Worm (Caenorhabditis elegans) whole organism, early embryonic: ENCODE results near the gene ZK856.7.

Source experiments
- B0310.2 ChIP-seq: sonication (generic microtip); optimal IDR thresholded peaks from 2 replicates; lab custom pipeline; 2016; ENCODE audit warnings: mild to moderate bottlenecking, missing genetic modification characterization, missing compliant biosample characterization
- F13C5.2 ChIP-seq: sonication (generic microtip); optimal IDR thresholded peaks from 2 replicates; lab custom pipeline; 2017; ENCODE audit warnings: mild to moderate bottlenecking, missing genetic modification characterization, inconsistent platforms, missing compliant biosample characterization
- aly-1 ChIP-seq: sonication (generic microtip); optimal IDR thresholded peaks from 2 replicates; lab custom pipeline; 2016; ENCODE audit warnings: missing genetic modification characterization, missing compliant biosample characterization
- ama-1 ChIP-seq: fragments of 150-350 bp; optimal IDR thresholded peaks from 2 replicates; lab custom pipeline; 2014
- ceh-13 ChIP-seq: fragments of 200-800 bp; sonication (Bioruptor generic); optimal IDR thresholded peaks from 2 replicates; lab custom pipeline; 2018; ENCODE audit warnings: mild to moderate bottlenecking, missing genetic modification characterization, missing compliant biosample characterization
- ceh-36 ChIP-seq: sonication (generic microtip); optimal IDR thresholded peaks from 2 replicates; lab custom pipeline; 2016; ENCODE audit warnings: missing genetic modification characterization, inconsistent platforms, missing compliant biosample characterization
- ets-7 ChIP-seq: sonication (generic microtip); optimal IDR thresholded peaks from 2 replicates; lab custom pipeline; 2016; ENCODE audit warnings: missing genotype, missing genetic modification characterization, missing compliant biosample characterization
- flt-1 ChIP-seq: fragments of 200-800 bp; sonication (Bioruptor generic); IDR thresholded peaks from 2 replicates; pipeline ENCODE4 v1.3.6; 2022; ENCODE audit warnings: missing genetic modification characterization, missing compliant biosample characterization
- hmbx-1 ChIP-seq: sonication (generic microtip); optimal IDR thresholded peaks from 2 replicates; lab custom pipeline; 2016; ENCODE audit warnings: mild to moderate bottlenecking, missing genetic modification characterization, missing compliant biosample characterization
- hmg-4 ChIP-seq: fragments of 200-800 bp; sonication (Bioruptor generic); optimal IDR thresholded peaks from 2 replicates; lab custom pipeline; 2018; ENCODE audit warnings: mild to moderate bottlenecking, missing genetic modification characterization, missing compliant biosample characterization
- hnd-1 ChIP-seq: sonication (generic microtip); optimal IDR thresholded peaks from 2 replicates; lab custom pipeline; 2016; ENCODE audit warnings: missing genetic modification characterization, missing compliant biosample characterization
- pes-1 ChIP-seq: fragments of 200-800 bp; sonication (Bioruptor generic); IDR thresholded peaks from 2 replicates; pipeline ENCODE4 v1.3.6; 2022; ENCODE audit warnings: missing genetic modification reagents, missing genetic modification characterization, missing compliant biosample characterization
- scrt-1 ChIP-seq: fragments of 200-800 bp; sonication (Bioruptor generic); IDR thresholded peaks from 2 replicates; pipeline ENCODE4 v1.3.6; 2022; ENCODE audit warnings: missing genetic modification characterization, missing compliant biosample characterization
- sea-1 ChIP-seq: fragments of 200-800 bp; sonication (Bioruptor generic); conservative IDR thresholded peaks from 2 replicates; pipeline ENCODE4 v1.3.6; 2022; ENCODE audit warnings: missing genetic modification characterization, missing compliant biosample characterization
- tbx-11 ChIP-seq: fragments of 200-800 bp; sonication (Bioruptor generic); IDR thresholded peaks from 2 replicates; pipeline ENCODE4 v1.3.6; 2022; ENCODE audit warnings: missing genetic modification characterization, missing compliant biosample characterization
- tbx-37 ChIP-seq: fragments of 200-800 bp; sonication (Bioruptor generic); conservative IDR thresholded peaks from 2 replicates; pipeline ENCODE4 v1.3.6; 2022; ENCODE audit warnings: missing genetic modification reagents, missing genetic modification characterization, missing compliant biosample characterization
- tra-4 ChIP-seq: sonication (generic microtip); optimal IDR thresholded peaks from 2 replicates; lab custom pipeline; 2017; ENCODE audit warnings: missing genetic modification characterization, missing compliant biosample characterization

The ZK856.7 gene

ce11 chrV:10210244-10210643, 8.3 kb downstream of the ZK856.7 start, which contains the start of gene tftc-3:
tftc-3 (minus strand) TSS chrV:10210344.
- TF ChIP-seq ama-1 (lab: Kevin White, UChicago): no peak
- no peak for TF ChIP-seq flt-1 (GFP tag; lab: Robert Waterston, UW)
- no peak for TF ChIP-seq hmbx-1 (tag; lab: Kevin White, UChicago)
- no peak for TF ChIP-seq sea-1
- no peak for TF ChIP-seq scrt-1 (GFP tag; lab: Robert Waterston, UW)
- TF ChIP-seq hmg-4 (GFP tag; lab: Kevin White, UChicago): no peak
- TF ChIP-seq ceh-36 (tag; lab: Kevin White, UChicago): no peak
- TF ChIP-seq ceh-13 (GFP tag; lab: Kevin White, UChicago): no peak

DNA sequence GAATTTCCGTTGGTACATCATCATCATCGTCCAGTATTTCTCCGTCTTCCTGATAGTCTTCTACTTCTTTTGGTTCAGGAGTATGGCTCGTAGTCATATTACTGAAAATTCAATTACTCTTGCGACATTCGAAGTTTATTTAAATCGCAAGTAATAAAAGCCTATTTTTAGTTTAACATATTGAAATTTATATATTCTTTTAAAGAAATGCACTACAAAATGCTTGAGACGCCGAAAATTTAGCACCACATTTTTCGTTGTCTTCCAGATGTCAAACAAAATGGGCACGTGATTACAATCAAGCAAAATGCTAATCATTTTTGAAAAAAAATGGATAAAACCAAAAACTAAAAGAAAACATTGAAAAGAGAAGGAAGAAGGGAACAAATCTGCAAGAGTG, 10.1 kb downstream of the ZK856.7 start, which contains the start of gene zhit-3:
TSS of gene zhit-3 (minus strand) at position 101 of the 400 bp plus-strand sequence.
- TF ChIP-seq ets-7 (no peak), flt-1 (GFP tag; lab: Robert Waterston, UW) (no peak), ceh-13 (GFP tag; lab: Kevin White, UChicago) (no peak), B0310.2 (tag; lab: Kevin White, UChicago) (no peak), pes-1 (no peak), hnd-1 (tag; lab: Kevin White, UChicago) (no peak), aly-1 (no peak), ceh-36 (tag; lab: Kevin White, UChicago) (no peak), tra-4 (no peak)

DNA sequence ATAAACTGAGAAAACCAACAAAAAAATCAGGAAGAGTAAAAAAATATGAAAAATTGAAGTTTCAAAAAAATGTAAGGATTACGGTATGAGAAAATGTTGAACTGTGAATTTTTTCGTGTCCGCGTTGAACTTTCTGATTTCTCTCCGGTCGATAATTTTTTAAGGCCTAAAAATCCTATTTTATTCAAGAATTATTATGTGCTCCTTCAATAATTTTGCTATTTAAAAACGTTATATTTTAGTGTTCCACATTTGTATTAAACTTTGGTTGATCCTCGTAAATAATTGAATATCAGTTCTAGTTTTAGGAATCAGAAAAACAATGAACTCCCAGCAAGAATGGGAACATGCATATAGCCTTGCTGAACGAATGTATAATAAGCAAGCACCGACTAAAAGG, 10.7 kb downstream of the ZK856.7 start, which contains the start of gene hpo-40:
TSS of gene hpo-40 (plus strand) at position 301 of the 400 bp plus-strand sequence.
- TF ChIP-seq ceh-13 (GFP tag; lab: Kevin White, UChicago) (no peak), flt-1 (GFP tag; lab: Robert Waterston, UW) (no peak), scrt-1 (GFP tag; lab: Robert Waterston, UW) (no peak), ets-7 (no peak), ama-1 (lab: Kevin White, UChicago) (no peak), hnd-1 (tag; lab: Kevin White, UChicago) (no peak), hmg-4 (GFP tag; lab: Kevin White, UChicago) (no peak), F13C5.2 (tag; lab: Kevin White, UChicago) (no peak), sea-1 (no peak), aly-1 (no peak), hmbx-1 (tag; lab: Kevin White, UChicago) (no peak), B0310.2 (tag; lab: Kevin White, UChicago) (no peak), tra-4 (no peak), pes-1 (no peak), tbx-11 (GFP tag; lab: Robert Waterston, UW) (no peak)

ce11 chrV:10216724-10217123, 14.8 kb downstream of the ZK856.7 start, which contains the start of gene ZK856.14:
ZK856.14 (plus strand) TSS chrV:10217024.
- TF ChIP-seq tra-4 (no peak), ama-1 (lab: Kevin White, UChicago) (no peak), F13C5.2 (tag; lab: Kevin White, UChicago) (no peak)

DNA sequence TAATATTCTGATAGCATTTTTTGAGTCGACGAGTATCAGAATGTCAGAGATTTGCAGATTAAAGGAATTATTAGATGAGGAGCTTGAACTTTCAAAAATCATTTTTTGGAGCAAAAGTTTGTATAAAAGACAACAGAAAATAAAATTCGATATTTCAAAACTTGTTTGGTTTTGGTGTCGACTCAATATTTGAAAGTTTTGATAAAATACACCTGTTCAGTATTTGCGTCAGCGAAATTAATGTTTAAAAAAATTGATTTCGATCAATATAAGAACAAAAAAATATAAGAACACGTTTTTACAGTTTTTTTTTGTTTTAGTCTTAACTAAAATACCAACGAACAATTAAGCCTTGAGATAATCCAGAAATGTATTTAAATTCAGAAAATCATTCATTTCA, 18.7 kb downstream of the ZK856.7 start, which contains the start of gene C12D8.13:
TSS of gene C12D8.13 (minus strand) at position 101 of the 400 bp plus-strand sequence.
- no peak for TF ChIP-seq pes-1
- no peak for TF ChIP-seq ceh-36 (tag; lab: Kevin White, UChicago)
- no peak for TF ChIP-seq sea-1
- TF ChIP-seq flt-1 (GFP tag; lab: Robert Waterston, UW): no peak
- TF ChIP-seq ama-1 (lab: Kevin White, UChicago): no peak
- TF ChIP-seq F13C5.2 (tag; lab: Kevin White, UChicago): no peak
- no peak for TF ChIP-seq hnd-1 (tag; lab: Kevin White, UChicago)
- no peak for TF ChIP-seq aly-1
- no peak for TF ChIP-seq tbx-37 (GFP tag; lab: Robert Waterston, UW)
- TF ChIP-seq hmg-4 (GFP tag; lab: Kevin White, UChicago): no peak
- no peak for TF ChIP-seq ceh-13 (GFP tag; lab: Kevin White, UChicago)
- TF ChIP-seq ets-7: no peak
- TF ChIP-seq tbx-11 (GFP tag; lab: Robert Waterston, UW): no peak
- TF ChIP-seq hmbx-1 (tag; lab: Kevin White, UChicago): no peak
- TF ChIP-seq B0310.2 (tag; lab: Kevin White, UChicago): no peak
- TF ChIP-seq scrt-1 (GFP tag; lab: Robert Waterston, UW): no peak
- no peak for TF ChIP-seq tra-4

ce11 chrV:10221317-10221716, 19.4 kb downstream of the ZK856.7 start, which contains the start of the genes fipr-5 and fipr-9:
fipr-5 (minus strand) TSS chrV:10221417.
fipr-9 (plus strand) TSS chrV:10221662.
- TF ChIP-seq ets-7 (no peak), tra-4 (no peak), pes-1 (no peak), aly-1 (no peak), hmg-4 (GFP tag; lab: Kevin White, UChicago) (no peak), F13C5.2 (tag; lab: Kevin White, UChicago) (no peak), flt-1 (GFP tag; lab: Robert Waterston, UW) (no peak), ceh-13 (GFP tag; lab: Kevin White, UChicago) (no peak), tbx-37 (GFP tag; lab: Robert Waterston, UW) (no peak), hmbx-1 (tag; lab: Kevin White, UChicago) (no peak), hnd-1 (tag; lab: Kevin White, UChicago) (no peak), scrt-1 (GFP tag; lab: Robert Waterston, UW) (no peak), ama-1 (lab: Kevin White, UChicago) (no peak)

DNA sequence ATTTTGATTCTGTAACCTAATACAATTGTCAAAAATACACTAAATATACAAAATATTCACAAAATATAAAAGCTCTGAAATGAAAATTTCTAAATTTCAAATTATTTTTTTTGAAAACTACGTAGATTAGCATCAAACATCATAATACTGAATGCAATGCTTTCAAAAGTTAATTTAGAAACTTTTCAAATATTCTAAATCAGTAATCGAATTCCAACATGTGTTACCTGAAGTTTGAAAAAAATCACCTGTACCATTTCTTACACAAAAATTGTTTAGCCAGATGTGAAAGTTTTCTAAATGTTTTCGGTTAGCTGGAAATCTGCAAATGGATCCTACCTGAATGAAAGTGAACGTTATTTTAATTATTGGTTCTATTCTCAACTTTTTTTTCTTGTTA, 20.1 kb downstream of the ZK856.7 start, which contains the start of gene C12D8.20:
TSS of gene C12D8.20 (plus strand) at position 301 of the 400 bp plus-strand sequence.
- TF ChIP-seq aly-1 (no peak), hnd-1 (tag; lab: Kevin White, UChicago) (no peak), pes-1 (no peak), ama-1 (lab: Kevin White, UChicago) (no peak), hmg-4 (GFP tag; lab: Kevin White, UChicago) (no peak), scrt-1 (GFP tag; lab: Robert Waterston, UW) (no peak), tbx-11 (GFP tag; lab: Robert Waterston, UW) (no peak), ets-7 (no peak), hmbx-1 (tag; lab: Kevin White, UChicago) (no peak), tra-4 (no peak), sea-1 (no peak), ceh-36 (tag; lab: Kevin White, UChicago) (no peak), tbx-37 (GFP tag; lab: Robert Waterston, UW) (no peak), B0310.2 (tag; lab: Kevin White, UChicago) (no peak)
